Worm (Caenorhabditis elegans): ENCODE measurements around the gene F22F4.9.

ce11 chrX:6029075-6029474, 29.8 kb upstream of the F22F4.9 start:
- TF ChIP-seq tbx-11 (GFP tag; IDR thresholded peaks at IDR 0.05), result no peak
- no peak for TF ChIP-seq hmbx-1 (tag; optimal IDR thresholded peaks at IDR 0.05)
- TF ChIP-seq sea-1 (GFP tag; conservative IDR thresholded peaks at IDR 0.05), result no peak
- TF ChIP-seq ama-1 (optimal IDR thresholded peaks at IDR 0.05), result no peak
- TF ChIP-seq tra-4 (tag; optimal IDR thresholded peaks at IDR 0.05), result no peak
- no peak for TF ChIP-seq ceh-36 (tag; optimal IDR thresholded peaks at IDR 0.05)
- TF ChIP-seq tbx-37 (GFP tag; conservative IDR thresholded peaks at IDR 0.05), result no peak
- no peak for TF ChIP-seq B0310.2 (tag; optimal IDR thresholded peaks at IDR 0.05)
- TF ChIP-seq hmg-4 (GFP tag; optimal IDR thresholded peaks at IDR 0.05), result no peak
- no peak for TF ChIP-seq aly-1 (tag; optimal IDR thresholded peaks at IDR 0.05)
